Worm (Caenorhabditis elegans): Measurements from ENCODE around the gene F28H7.8.

The F28H7.8 gene

ce11 chrV:10807862-10808327 lies 49.1 kb downstream of the F28H7.8 start, which contains the start of gene plrg-1 (continued):
- TF ChIP-seq rpc-1 (optimal IDR thresholded peaks at IDR 0.05) (peak; percentile 47), rpc-1 (tag; optimal IDR thresholded peaks at IDR 0.05) (no peak), B0261.1 (tag; optimal IDR thresholded peaks at IDR 0.05) (no peak), sdz-38 (tag; optimal IDR thresholded peaks at IDR 0.05) (no peak), lsy-27 (tag; optimal IDR thresholded peaks at IDR 0.05; ENCODE audit: borderline replicate concordance, insufficient read depth) (peak; percentile 57), rec-8 (tag; optimal IDR thresholded peaks at IDR 0.05) (peak; percentile 20 to 60), ceh-91 (GFP tag; IDR thresholded peaks at IDR 0.05) (peak; percentile 83), nhr-179 (tag; optimal IDR thresholded peaks at IDR 0.05) (no peak), ekl-4 (GFP tag; IDR thresholded peaks at IDR 0.05) (peak; percentile 94), atf-7 (tag; optimal IDR thresholded peaks at IDR 0.05) (peak; percentile 58), mes-4 (tag; optimal IDR thresholded peaks at IDR 0.05) (no peak), ztf-26 (tag; optimal IDR thresholded peaks at IDR 0.05) (peak; percentile 32), tlf-1 (GFP tag; optimal IDR thresholded peaks at IDR 0.05) (peak; percentile 85), pbrm-1 (GFP tag; IDR thresholded peaks at IDR 0.05) (peak; percentile 94), nfya-2 (GFP tag; IDR thresholded peaks at IDR 0.05) (no peak), ceh-58 (GFP tag; IDR thresholded peaks at IDR 0.05) (no peak), dox-1 (GFP tag; IDR thresholded peaks at IDR 0.05) (peak; percentile 98), snpc-3.4 (tag; optimal IDR thresholded peaks at IDR 0.05) (peak; percentile 73), lag-1 (GFP tag; IDR thresholded peaks at IDR 0.05) (0 out of 2 replicates have a peak, but pooled peaks have one; percentile 49), somi-1 (GFP tag; optimal IDR thresholded peaks at IDR 0.05) (peak; percentile 27), ceh-40 (GFP tag; IDR thresholded peaks at IDR 0.05) (0 out of 2 replicates have a peak, but pooled peaks have one; percentile 34), aptf-2 (GFP tag; conservative IDR thresholded peaks at IDR 0.05) (no peak; the same call in 1 of the 2 replicates), egrh-3 (GFP tag; IDR thresholded peaks at IDR 0.05) (peak; percentile 60; the same call in 1 of the 2 replicates), zfh-2 (GFP tag; conservative IDR thresholded peaks at IDR 0.05) (peak; percentile 69), C06A6.2 (GFP tag; conservative IDR thresholded peaks at IDR 0.05) (peak; percentile 96), T07F8.4 (tag; optimal IDR thresholded peaks at IDR 0.05) (peak; percentile 62), F55B11.4 (tag; optimal IDR thresholded peaks at IDR 0.05; ENCODE audit: borderline replicate concordance, insufficient read depth) (no peak), lsl-1 (GFP tag; optimal IDR thresholded peaks at IDR 0.05) (peak; percentile 74), F33H1.4 (GFP tag; IDR thresholded peaks at IDR 0.05) (peak; percentile 55), madf-6 (GFP tag; IDR thresholded peaks at IDR 0.05) (peak; percentile 86), rcor-1 (GFP tag; IDR thresholded peaks at IDR 0.05) (peak; percentile 93), hmg-1.2 (GFP tag; IDR thresholded peaks at IDR 0.05) (peak; percentile 86), hlh-26 (GFP tag; conservative IDR thresholded peaks at IDR 0.05) (no peak), F52B5.7 (tag; optimal IDR thresholded peaks at IDR 0.05) (peak; percentile 58), egl-18 (GFP tag; IDR thresholded peaks at IDR 0.05) (0 out of 2 replicates have a peak, but pooled peaks have one; percentile 33), hmg-20 (GFP tag; IDR thresholded peaks at IDR 0.05) (peak; percentile 79), B0336.3 (GFP tag; IDR thresholded peaks at IDR 0.05) (peak; percentile 84), lin-26 (GFP tag; IDR thresholded peaks at IDR 0.05) (peak; percentile 81), mcd-1 (GFP tag; IDR thresholded peaks at IDR 0.05) (peak; percentile 90), hrde-1 (tag; optimal IDR thresholded peaks at IDR 0.05; ENCODE audit: borderline replicate concordance) (peak; percentile 28), sptf-2 (GFP tag; optimal IDR thresholded peaks at IDR 0.05) (no peak), fkh-3 (tag; optimal IDR thresholded peaks at IDR 0.05) (no peak), ztf-6 (GFP tag; IDR thresholded peaks at IDR 0.05) (peak; percentile 72; the same call in 1 of the 2 replicates), nhr-27 (tag; optimal IDR thresholded peaks at IDR 0.05) (no peak), Y53F4B.3 (GFP tag; IDR thresholded peaks at IDR 0.05) (0 out of 2 replicates have a peak, but pooled peaks have one; percentile 48), C17E4.6 (GFP tag; IDR thresholded peaks at IDR 0.05) (peak; percentile 19; the same call in 1 of the 2 replicates), T26A5.8 (tag; optimal IDR thresholded peaks at IDR 0.05) (no peak), nhr-90 (tag; optimal IDR thresholded peaks at IDR 0.05) (peak; percentile 40)
